Fruit fly (Drosophila melanogaster): ENCODE measurements around the gene PAN3.

The PAN3 gene

DNA sequence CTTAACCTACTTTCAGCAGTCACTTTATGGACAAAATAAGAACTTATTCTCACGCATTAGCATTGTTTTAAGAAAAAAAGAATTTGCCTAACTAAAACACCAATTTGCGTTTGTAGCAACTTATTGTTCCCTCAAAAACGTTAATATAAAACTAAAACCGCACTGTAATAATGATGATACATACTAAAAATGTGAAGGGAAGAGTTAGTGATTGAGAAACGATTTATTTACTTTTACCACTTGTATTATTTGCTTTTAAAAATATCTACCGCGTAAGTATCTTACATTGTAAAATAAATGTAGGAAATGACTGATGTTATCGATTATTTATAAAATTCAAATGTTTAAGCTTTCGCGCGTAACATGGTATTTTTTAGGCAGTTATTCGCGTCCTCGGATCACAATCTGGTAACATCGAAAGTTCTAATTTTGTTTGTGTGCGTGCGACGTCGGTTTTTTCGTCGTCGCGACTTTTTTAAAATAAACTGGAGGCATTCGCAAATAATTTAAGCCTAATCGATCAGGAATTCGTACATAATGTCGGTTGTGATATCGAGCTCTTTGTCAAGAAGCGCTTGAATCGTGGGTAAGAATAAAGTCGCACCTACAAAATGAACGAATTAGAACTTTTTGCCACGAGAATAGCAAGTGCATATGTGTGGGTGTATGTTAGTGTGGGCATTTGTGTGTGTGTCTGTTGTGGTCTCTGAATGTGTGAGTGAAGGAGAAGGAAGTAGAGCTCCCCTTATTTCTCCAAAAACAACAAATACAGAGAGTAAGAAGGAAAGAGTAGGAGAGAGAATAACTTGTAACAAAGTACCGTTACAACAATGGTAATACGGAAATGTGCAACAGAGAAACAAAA lies 35.9 kb upstream of the PAN3 start, which contains the start of gene CG2162:
Gene CG2162, plus strand, starts transcription at position 418 of the 865 bp plus-strand sequence.
- TF ChIP-seq foxo (GFP tag; optimal IDR thresholded peaks at IDR 0.05) (no peak), fru (GFP tag; optimal IDR thresholded peaks at IDR 0.05) (no peak), HLH106 (tag; optimal IDR thresholded peaks at IDR 0.05) (no peak), rgr (GFP tag; optimal IDR thresholded peaks at IDR 0.05) (no peak), OdsH (GFP tag; optimal IDR thresholded peaks at IDR 0.05) (peak; percentile 7), woc (GFP tag; optimal IDR thresholded peaks at IDR 0.05) (no peak), Mio (GFP tag; optimal IDR thresholded peaks at IDR 0.05) (no peak), psq (GFP tag; optimal IDR thresholded peaks at IDR 0.05) (no peak), dsf (GFP tag; optimal IDR thresholded peaks at IDR 0.05; ENCODE audit: borderline replicate concordance) (no peak), dmrt93B (GFP tag; optimal IDR thresholded peaks at IDR 0.05) (no peak), dl (GFP tag; optimal IDR thresholded peaks at IDR 0.05; ENCODE audit: insufficient read depth in 1 of 2, partially characterized antibody in 2 of 2) (no peak), br (GFP tag; optimal IDR thresholded peaks at IDR 0.05) (no peak), CrebA (GFP tag; optimal IDR thresholded peaks at IDR 0.05; ENCODE audit: borderline replicate concordance) (no peak), Hnf4 (GFP tag; optimal IDR thresholded peaks at IDR 0.05) (no peak), sv (GFP tag; optimal IDR thresholded peaks at IDR 0.05) (no peak), Jra (GFP tag; optimal IDR thresholded peaks at IDR 0.05) (no peak), Abd-B (GFP tag; optimal IDR thresholded peaks at IDR 0.05) (no peak), Vsx2 (GFP tag; optimal IDR thresholded peaks at IDR 0.05; ENCODE audit: partially characterized antibody) (no peak), Rel (GFP tag; optimal IDR thresholded peaks at IDR 0.05) (no peak), Rel (tag; optimal IDR thresholded peaks at IDR 0.05) (peak; percentile 23), Hr83 (GFP tag; optimal IDR thresholded peaks at IDR 0.05; ENCODE audit: poor library complexity, severe bottlenecking) (no peak), pan (optimal IDR thresholded peaks at IDR 0.05) (no peak), h (GFP tag; optimal IDR thresholded peaks at IDR 0.05) (peak; percentile 9), Hr78 (GFP tag; optimal IDR thresholded peaks at IDR 0.05) (no peak), N (GFP tag; optimal IDR thresholded peaks at IDR 0.05) (peak; percentile 81), ey (GFP tag; optimal IDR thresholded peaks at IDR 0.05) (no peak), CG32264 (GFP tag; optimal IDR thresholded peaks at IDR 0.05) (no peak), Dfd (GFP tag; optimal IDR thresholded peaks at IDR 0.05) (no peak), usp (GFP tag; optimal IDR thresholded peaks at IDR 0.05) (no peak), tai (GFP tag; optimal IDR thresholded peaks at IDR 0.05) (no peak), sage (GFP tag; optimal IDR thresholded peaks at IDR 0.05) (no peak), GATAd (GFP tag; optimal IDR thresholded peaks at IDR 0.05) (no peak), CG9705 (GFP tag; optimal IDR thresholded peaks at IDR 0.05) (no peak)

DNA sequence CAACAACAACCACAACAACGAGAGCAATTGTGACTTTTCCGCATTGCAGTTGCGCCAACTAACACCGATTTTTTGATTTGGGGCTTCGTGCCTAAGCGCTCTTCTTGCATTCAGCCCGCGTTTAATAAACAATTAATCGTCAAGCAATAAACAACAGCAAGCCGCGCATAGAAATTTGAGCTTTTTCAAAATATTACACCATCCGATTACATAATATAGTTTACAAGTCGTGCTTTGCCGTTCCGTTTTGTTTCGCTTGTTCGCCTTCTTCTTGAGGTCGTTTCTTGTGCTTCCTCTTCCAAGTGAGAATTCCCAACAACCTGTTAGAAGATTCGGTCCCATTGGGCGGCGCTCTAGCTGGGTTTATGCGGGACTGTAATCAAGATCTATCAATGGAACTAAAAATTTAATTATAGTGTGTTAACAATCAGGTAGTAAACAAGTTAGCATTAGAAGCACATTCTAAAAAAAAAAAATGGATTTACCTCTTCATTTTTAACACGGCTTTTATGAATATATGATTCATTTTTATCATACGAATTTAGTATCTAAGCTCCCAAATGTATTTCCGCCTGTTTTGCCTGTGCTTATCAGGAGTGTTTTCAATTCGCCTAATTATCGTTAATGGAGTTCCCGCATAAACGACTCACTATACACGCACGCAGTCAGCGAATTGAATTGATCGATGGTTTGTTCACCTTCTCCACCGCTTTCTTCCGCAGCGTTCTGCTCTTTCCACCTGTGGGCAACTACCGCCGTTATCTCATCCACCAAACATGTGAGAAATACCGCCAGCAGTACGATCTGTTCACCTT lies 35.0 kb upstream of the PAN3 start:
- TF ChIP-seq rgr (GFP tag; optimal IDR thresholded peaks at IDR 0.05) (peak; percentile 76), dl (GFP tag; optimal IDR thresholded peaks at IDR 0.05; ENCODE audit: insufficient read depth in 1 of 2, partially characterized antibody in 2 of 2) (no peak), Hr83 (GFP tag; optimal IDR thresholded peaks at IDR 0.05; ENCODE audit: poor library complexity, severe bottlenecking) (no peak), dmrt93B (GFP tag; optimal IDR thresholded peaks at IDR 0.05) (peak; percentile 33), usp (GFP tag; optimal IDR thresholded peaks at IDR 0.05) (no peak), Sp1 (GFP tag; optimal IDR thresholded peaks at IDR 0.05) (peak; percentile 76), Abd-B (GFP tag; optimal IDR thresholded peaks at IDR 0.05) (no peak), Hnf4 (GFP tag; optimal IDR thresholded peaks at IDR 0.05) (peak; percentile 41), sv (GFP tag; optimal IDR thresholded peaks at IDR 0.05) (peak; percentile 71), CG9705 (GFP tag; optimal IDR thresholded peaks at IDR 0.05) (peak; percentile 52), Vsx2 (GFP tag; optimal IDR thresholded peaks at IDR 0.05; ENCODE audit: partially characterized antibody) (no peak), lola (GFP tag; optimal IDR thresholded peaks at IDR 0.05) (no peak), Myc (optimal IDR thresholded peaks at IDR 0.05) (no peak), Jra (GFP tag; optimal IDR thresholded peaks at IDR 0.05) (peak; percentile 4), dsf (GFP tag; optimal IDR thresholded peaks at IDR 0.05; ENCODE audit: borderline replicate concordance) (no peak), N (GFP tag; optimal IDR thresholded peaks at IDR 0.05) (no peak), ey (GFP tag; optimal IDR thresholded peaks at IDR 0.05) (peak; percentile 74), sage (GFP tag; optimal IDR thresholded peaks at IDR 0.05) (no peak), Rel (GFP tag; optimal IDR thresholded peaks at IDR 0.05) (no peak), Rel (tag; optimal IDR thresholded peaks at IDR 0.05) (peak; percentile 27), OdsH (GFP tag; optimal IDR thresholded peaks at IDR 0.05) (peak; percentile 70), tai (GFP tag; optimal IDR thresholded peaks at IDR 0.05) (no peak), fru (GFP tag; optimal IDR thresholded peaks at IDR 0.05) (peak; percentile 81), foxo (GFP tag; optimal IDR thresholded peaks at IDR 0.05) (peak in 1 of 2 experiments; percentile 78), psq (GFP tag; optimal IDR thresholded peaks at IDR 0.05) (peak; percentile 35), pan (optimal IDR thresholded peaks at IDR 0.05) (no peak), jim (GFP tag; optimal IDR thresholded peaks at IDR 0.05) (no peak), GATAd (GFP tag; optimal IDR thresholded peaks at IDR 0.05) (no peak), Hr78 (GFP tag; optimal IDR thresholded peaks at IDR 0.05) (no peak), brk (GFP tag; optimal IDR thresholded peaks at IDR 0.05) (no peak), Mio (GFP tag; optimal IDR thresholded peaks at IDR 0.05) (no peak), br (GFP tag; optimal IDR thresholded peaks at IDR 0.05) (peak; percentile 73), CrebA (GFP tag; optimal IDR thresholded peaks at IDR 0.05; ENCODE audit: borderline replicate concordance) (no peak), HLH106 (tag; optimal IDR thresholded peaks at IDR 0.05) (peak; percentile 55), Dfd (GFP tag; optimal IDR thresholded peaks at IDR 0.05) (no peak), h (GFP tag; optimal IDR thresholded peaks at IDR 0.05) (peak; percentile 85), CG32264 (GFP tag; optimal IDR thresholded peaks at IDR 0.05) (peak; percentile 10), Dif (GFP tag; optimal IDR thresholded peaks at IDR 0.05; ENCODE audit: partially characterized antibody) (no peak), woc (GFP tag; optimal IDR thresholded peaks at IDR 0.05) (peak; percentile 14)
